Fruit fly (Drosophila melanogaster) whole organism, embryonic: ENCODE results near the gene orion.
A peak's percentile ranks its signal among the peaks of the same experiment; 100 is the strongest.

Experiments used
- CG10543 ChIP-seq: fragments of 200-800 bp; sonication (Bioruptor generic); optimal IDR thresholded peaks from 3 replicates; lab custom pipeline; 2017; ENCODE audit warnings: missing biosample characterization, mild to moderate bottlenecking, missing genetic modification characterization, moderate library complexity
- CG11247 ChIP-seq: fragments of 200-800 bp; sonication (Bioruptor generic); IDR thresholded peaks from 2 replicates; pipeline ENCODE4 v1.3.6; 2022; ENCODE audit warnings: missing biosample characterization, missing genetic modification characterization
- CG12071 ChIP-seq: fragments of 200-800 bp; sonication (Bioruptor generic); optimal IDR thresholded peaks from 3 replicates; lab custom pipeline; 2018; ENCODE audit warnings: missing biosample characterization, mild to moderate bottlenecking, missing genetic modification characterization
- CG13775 ChIP-seq: fragments of 200-800 bp; sonication (Bioruptor generic); optimal IDR thresholded peaks from 3 replicates; lab custom pipeline; 2017; ENCODE audit warnings: missing biosample characterization, mild to moderate bottlenecking, missing genetic modification characterization
- CG14710 ChIP-seq: fragments of 200-800 bp; sonication (Bioruptor generic); optimal IDR thresholded peaks from 3 replicates; lab custom pipeline; 2019; ENCODE audit warnings: missing biosample characterization, mild to moderate bottlenecking, missing genetic modification characterization, moderate library complexity
- CG17359 ChIP-seq: fragments of 200-800 bp; sonication (Bioruptor generic); optimal IDR thresholded peaks from 3 replicates; lab custom pipeline; 2018; ENCODE audit warnings: missing biosample characterization, mild to moderate bottlenecking, missing genetic modification characterization, moderate library complexity
- CG17568 ChIP-seq: fragments of 200-800 bp; sonication (Bioruptor generic); optimal IDR thresholded peaks from 2 replicates; lab custom pipeline; 2018; ENCODE audit warnings: missing biosample characterization, mild to moderate bottlenecking, missing genetic modification characterization, moderate library complexity
- CG30020 ChIP-seq: fragments of 200-800 bp; optimal IDR thresholded peaks from 2 replicates; lab custom pipeline; 2019; ENCODE audit warnings: missing biosample characterization, mild to moderate bottlenecking, missing genetic modification characterization, moderate library complexity
- CG30431 ChIP-seq: fragments of 200-800 bp; sonication (Bioruptor generic); optimal IDR thresholded peaks from 2 replicates; lab custom pipeline; 2017; ENCODE audit warnings: missing biosample characterization, missing genetic modification characterization
- CG34422 ChIP-seq: fragments of 200-800 bp; sonication (Bioruptor generic); IDR thresholded peaks from 3 replicates; pipeline ENCODE4 v1.3.6; 2022; ENCODE audit warnings: missing biosample characterization, missing genetic modification characterization
- CG3995 ChIP-seq: fragments of 200-800 bp; sonication (Bioruptor generic); optimal IDR thresholded peaks from 3 replicates; lab custom pipeline; 2016; ENCODE audit warnings: missing biosample characterization, missing genetic modification characterization
- CG5953 ChIP-seq: fragments of 200-800 bp; sonication (Bioruptor generic); IDR thresholded peaks from 2 replicates; pipeline ENCODE4 v1.3.6; 2022; ENCODE audit warnings: missing biosample characterization, missing genetic modification characterization
- CG6813 ChIP-seq: fragments of 200-800 bp; sonication (Bioruptor generic); optimal IDR thresholded peaks from 2 replicates; lab custom pipeline; 2017; ENCODE audit warnings: missing biosample characterization, missing genetic modification characterization, mild to moderate bottlenecking, moderate library complexity, missing genetic modification reagents
- CG7357 ChIP-seq: fragments of 200-800 bp; sonication (Bioruptor generic); IDR thresholded peaks from 3 replicates; pipeline ENCODE4 v1.3.6; 2022; ENCODE audit warnings: missing biosample characterization, missing genetic modification characterization
- CG7556 ChIP-seq: fragments of 200-800 bp; sonication (Bioruptor generic); optimal IDR thresholded peaks from 2 replicates; lab custom pipeline; 2017; ENCODE audit warnings: missing biosample characterization, mild to moderate bottlenecking, missing genetic modification characterization
- CG8478 ChIP-seq: fragments of >200 bp; optimal IDR thresholded peaks from 2 replicates; lab custom pipeline; 2018
- CoRest ChIP-seq: fragments of 200-800 bp; sonication (Bioruptor generic); optimal IDR thresholded peaks from 3 replicates; lab custom pipeline; 2018; ENCODE audit warnings: missing biosample characterization, mild to moderate bottlenecking, missing genetic modification characterization, moderate library complexity
- Dll ChIP-seq: fragments of 200-800 bp; sonication (Bioruptor generic); IDR thresholded peaks from 4 replicates; pipeline ENCODE4 v1.3.6; 2022; ENCODE audit warnings: missing biosample characterization, missing genetic modification characterization; ENCODE audit not compliant: partially characterized antibody
- Eip74EF ChIP-seq, 2 experiments: fragments of 200-800 bp in 1 of 2; fragments of >200 bp in 1 of 2; sonication (Bioruptor generic) in 1 of 2; optimal IDR thresholded peaks; 2 replicates each; lab custom pipeline; 2017 to 2019; ENCODE audit warnings: missing biosample characterization in 2 of 2, missing genetic modification characterization in 2 of 2, mild to moderate bottlenecking in 1 of 2, moderate library complexity in 1 of 2
- HHEX ChIP-seq: fragments of 200-800 bp; sonication (Bioruptor generic); optimal IDR thresholded peaks from 3 replicates; lab custom pipeline; 2017; ENCODE audit warnings: missing biosample characterization, mild to moderate bottlenecking, missing genetic modification characterization, missing genetic modification reagents
- Hr51 ChIP-seq, 2 experiments: fragments of 200-800 bp; sonication (Bioruptor generic); optimal IDR thresholded peaks; 2 replicates in 1 of 2; 3 replicates in 1 of 2; lab custom pipeline; 2016 to 2018; ENCODE audit warnings: missing biosample characterization in 2 of 2, missing genetic modification characterization in 2 of 2, mild to moderate bottlenecking in 1 of 2, moderate library complexity in 1 of 2
- Med ChIP-seq: fragments of 200-800 bp; sonication (Bioruptor generic); peaks from one replicate; lab custom pipeline; 2016; ENCODE audit warnings: missing biosample characterization, missing genetic modification characterization, mild to moderate bottlenecking, inconsistent platforms, moderate library complexity
- Mrtf ChIP-seq: fragments of 200-800 bp; sonication (Bioruptor generic); IDR thresholded peaks from 3 replicates; pipeline ENCODE4 v1.3.6; 2022; ENCODE audit warnings: missing biosample characterization, missing genetic modification characterization
- NC2α ChIP-seq: fragments of 200-800 bp; sonication (Bioruptor generic); optimal IDR thresholded peaks from 2 replicates; lab custom pipeline; 2016; ENCODE audit warnings: missing biosample characterization, missing genetic modification characterization
- NfI ChIP-seq: fragments of 200-800 bp; sonication (Bioruptor generic); optimal IDR thresholded peaks from 3 replicates; lab custom pipeline; 2018; ENCODE audit warnings: missing biosample characterization, mild to moderate bottlenecking, missing genetic modification characterization, moderate library complexity
- Pdp1 ChIP-seq, 2 experiments: fragments of 200-800 bp; sonication (Bioruptor generic); optimal IDR thresholded peaks; 3 replicates each; lab custom pipeline; 2016; ENCODE audit warnings: missing biosample characterization in 2 of 2, missing genetic modification characterization in 2 of 2, mild to moderate bottlenecking in 1 of 2, moderate library complexity in 1 of 2
- Ravus ChIP-seq: fragments of 200-800 bp; sonication (Bioruptor generic); IDR thresholded peaks from 2 replicates; pipeline ENCODE4 v1.3.6; 2022; ENCODE audit warnings: missing biosample characterization, missing genetic modification characterization
- Sin3A ChIP-seq: fragments of >200 bp; optimal IDR thresholded peaks from 2 replicates; lab custom pipeline; 2018
- ab ChIP-seq: fragments of 200-800 bp; sonication (Bioruptor generic); optimal IDR thresholded peaks from 2 replicates; lab custom pipeline; 2016; ENCODE audit warnings: missing biosample characterization, missing genetic modification characterization
- bowl ChIP-seq: fragments of 200-800 bp; sonication (Bioruptor generic); IDR thresholded peaks from 2 replicates; pipeline ENCODE4 v1.3.6; 2022; ENCODE audit warnings: missing biosample characterization, missing genetic modification characterization
- corto ChIP-seq: fragments of 200-800 bp; sonication (Bioruptor generic); optimal IDR thresholded peaks from 2 replicates; lab custom pipeline; 2016; ENCODE audit warnings: missing biosample characterization, mild to moderate bottlenecking, missing genetic modification characterization, moderate library complexity
- dmrt11E ChIP-seq: fragments of 200-800 bp; sonication (Bioruptor generic); optimal IDR thresholded peaks from 3 replicates; lab custom pipeline; 2018; ENCODE audit warnings: missing biosample characterization, mild to moderate bottlenecking, missing genetic modification characterization, moderate library complexity
- emc ChIP-seq: fragments of 200-800 bp; sonication (Bioruptor generic); optimal IDR thresholded peaks from 2 replicates; lab custom pipeline; 2016; ENCODE audit warnings: missing biosample characterization, missing genetic modification characterization
- fd102C ChIP-seq: fragments of 200-800 bp; sonication (Bioruptor generic); optimal IDR thresholded peaks from 2 replicates; lab custom pipeline; 2018; ENCODE audit warnings: missing biosample characterization, mild to moderate bottlenecking, missing genetic modification characterization, moderate library complexity
- fd3F ChIP-seq: fragments of 200-800 bp; sonication (Bioruptor generic); optimal IDR thresholded peaks from 2 replicates; lab custom pipeline; 2018; ENCODE audit warnings: missing biosample characterization, mild to moderate bottlenecking, missing genetic modification characterization, moderate library complexity
- gsb ChIP-seq: fragments of 200-800 bp; sonication (Bioruptor generic); IDR thresholded peaks from 2 replicates; pipeline ENCODE4 v1.3.6; 2022; ENCODE audit warnings: missing biosample characterization, missing genetic modification characterization
- hb ChIP-seq: fragments of 200-800 bp; sonication (Bioruptor generic); IDR thresholded peaks from 3 replicates; pipeline ENCODE4 v1.3.6; 2022; ENCODE audit warnings: missing biosample characterization, missing genetic modification characterization; ENCODE audit not compliant: partially characterized antibody
- hkb ChIP-seq, 2 experiments: fragments of 200-800 bp in 1 of 2; fragments of >200 bp in 1 of 2; sonication (Bioruptor generic) in 1 of 2; IDR thresholded peaks in 1 of 2; optimal IDR thresholded peaks in 1 of 2; 2 replicates each; pipeline versions ENCODE4 v1.3.6 to Lab custom; 2017 to 2022; ENCODE audit warnings: missing biosample characterization in 1 of 2, missing genetic modification characterization in 1 of 2
- jigr1 ChIP-seq: fragments of 200-800 bp; sonication (Bioruptor generic); IDR thresholded peaks from 3 replicates; pipeline ENCODE4 v1.3.6; 2022; ENCODE audit warnings: missing biosample characterization, missing genetic modification characterization
- mam ChIP-seq: fragments of 200-800 bp; sonication (Bioruptor generic); optimal IDR thresholded peaks from 3 replicates; lab custom pipeline; 2016; ENCODE audit warnings: missing biosample characterization, missing genetic modification characterization
- mirr ChIP-seq: fragments of 200-800 bp; sonication (Bioruptor generic); optimal IDR thresholded peaks from 3 replicates; lab custom pipeline; 2018; ENCODE audit warnings: missing biosample characterization, mild to moderate bottlenecking, missing genetic modification characterization
- mld ChIP-seq: fragments of 200-800 bp; sonication (Bioruptor generic); IDR thresholded peaks from 3 replicates; pipeline ENCODE4 v1.3.6; 2022; ENCODE audit warnings: missing biosample characterization, missing genetic modification characterization; ENCODE audit not compliant: partially characterized antibody
- onecut ChIP-seq: fragments of 200-800 bp; sonication (Bioruptor generic); IDR thresholded peaks from 2 replicates; pipeline ENCODE4 v1.3.6; 2022; ENCODE audit warnings: missing biosample characterization, missing genetic modification characterization
- pho ChIP-seq: fragments of 200-800 bp; sonication (Bioruptor generic); optimal IDR thresholded peaks from 2 replicates; lab custom pipeline; 2016; ENCODE audit warnings: missing biosample characterization, missing genetic modification characterization
- shn ChIP-seq: fragments of 200-800 bp; sonication (Bioruptor generic); optimal IDR thresholded peaks from 3 replicates; lab custom pipeline; 2016; ENCODE audit warnings: missing biosample characterization, missing genetic modification characterization
- sim ChIP-seq: fragments of 200-800 bp; sonication (Bioruptor generic); IDR thresholded peaks from 2 replicates; pipeline ENCODE4 v1.3.6; 2022; ENCODE audit warnings: missing biosample characterization, missing genetic modification characterization
- unc-4 ChIP-seq: fragments of 200-800 bp; sonication (Bioruptor generic); IDR thresholded peaks from 2 replicates; pipeline ENCODE4 v1.3.6; 2022; ENCODE audit warnings: missing biosample characterization, missing genetic modification characterization; ENCODE audit not compliant: partially characterized antibody

orion gene

dm6 chrX:7908239-7909068, 38.3 kb downstream of the orion start, which contains the start of the genes dpr14 and spidey (continued):
- TF ChIP-seq Ravus (peak; percentile 67), CG12071 (peak; percentile 92), CG17359 (tag; lab: Kevin White, UChicago) (peak; percentile 92), CG8478 (lab: Kevin White, UChicago) (peak; percentile 36), hkb (optimal IDR thresholded peaks at IDR 0.05; lab: Kevin White, UChicago) (no peak), hkb (GFP tag; IDR thresholded peaks at IDR 0.05; lab: Robert Waterston, UW) (peak; percentile 94), CG11247 (GFP tag; lab: Robert Waterston, UW) (peak; percentile 86), pho (GFP tag; lab: Kevin White, UChicago) (peak; percentile 86), CG17568 (GFP tag; lab: Kevin White, UChicago) (peak; percentile 80), onecut (GFP tag; lab: Robert Waterston, UW) (peak; percentile 87), mam (GFP tag; lab: Kevin White, UChicago) (peak; percentile 88), CG14710 (peak; percentile 83), dmrt11E (peak; percentile 73), jigr1 (GFP tag; lab: Robert Waterston, UW) (peak; percentile 66; the same call in 2 of the 3 replicates), fd3F (GFP tag; lab: Kevin White, UChicago) (peak; percentile 84), Med (GFP tag; lab: Kevin White, UChicago) (peak; percentile 98), mld (GFP tag; lab: Robert Waterston, UW) (no peak), CoRest (peak; percentile 92), fd102C (GFP tag; lab: Kevin White, UChicago) (peak; percentile 37), sim (GFP tag; lab: Robert Waterston, UW) (peak; percentile 64; the same call in 1 of the 2 replicates), emc (GFP tag; lab: Kevin White, UChicago) (peak; percentile 64), Hr51 (GFP tag; optimal IDR thresholded peaks at IDR 0.05; lab: Kevin White, UChicago) (peak; percentile 80 to 91), CG5953 (GFP tag; lab: Robert Waterston, UW) (peak; percentile 72), unc-4 (GFP tag; lab: Robert Waterston, UW) (peak; percentile 42), Pdp1 (GFP tag; optimal IDR thresholded peaks at IDR 0.05; lab: Kevin White, UChicago) (peak; percentile 88 to 98), CG6813 (GFP tag; lab: Kevin White, UChicago) (peak; percentile 92), NC2α (GFP tag; lab: Kevin White, UChicago) (peak; percentile 79), bowl (GFP tag; lab: Robert Waterston, UW) (peak; percentile 77), NfI (GFP tag; lab: Kevin White, UChicago) (peak; percentile 91), Mrtf (GFP tag; lab: Robert Waterston, UW) (peak; percentile 86), CG30431 (peak; percentile 82), ab (GFP tag; lab: Kevin White, UChicago) (peak; percentile 81), CG30020 (tag; lab: Kevin White, UChicago) (peak; percentile 56), corto (no peak), CG7357 (GFP tag; lab: Robert Waterston, UW) (peak; percentile 79), Sin3A (lab: Kevin White, UChicago) (no peak), shn (peak; percentile 85), CG3995 (GFP tag; lab: Kevin White, UChicago) (peak; percentile 55), hb (no peak), mirr (peak; percentile 88), HHEX (GFP tag; lab: Kevin White, UChicago) (peak; percentile 93), CG10543 (peak; percentile 95), CG7556 (GFP tag; lab: Kevin White, UChicago) (peak; percentile 90), CG34422 (GFP tag; lab: Robert Waterston, UW) (peak; percentile 91), Eip74EF (GFP tag; optimal IDR thresholded peaks at IDR 0.05; lab: Kevin White, UChicago) (peak in 1 of 2 experiments; percentile 84), gsb (peak; percentile 85), Dll (GFP tag; lab: Robert Waterston, UW) (peak; percentile 49; the same call in 3 of the 4 replicates), CG13775 (GFP tag; lab: Kevin White, UChicago) (peak; percentile 86)
